Fruit fly (Drosophila melanogaster) whole organism, embryonic: ENCODE results near the gene CG16779.

Experiments used
- Asciz ChIP-seq: fragments of 200-800 bp; sonication (Bioruptor generic); optimal IDR thresholded peaks from 2 replicates; lab custom pipeline; 2017; ENCODE audit warnings: missing biosample characterization, mild to moderate bottlenecking, missing genetic modification characterization, missing genetic modification reagents
- Atf-2 ChIP-seq: fragments of 200-800 bp; sonication (Bioruptor generic); optimal IDR thresholded peaks from 2 replicates; lab custom pipeline; 2016; ENCODE audit warnings: missing biosample characterization, missing genetic modification characterization
- CG10147 ChIP-seq: fragments of 200-800 bp; sonication (Bioruptor generic); optimal IDR thresholded peaks from 2 replicates; lab custom pipeline; 2019; ENCODE audit warnings: missing biosample characterization, mild to moderate bottlenecking, missing genetic modification characterization, moderate library complexity
- CG10267 ChIP-seq: fragments of 200-800 bp; sonication (Bioruptor generic); optimal IDR thresholded peaks from 2 replicates; lab custom pipeline; 2018; ENCODE audit warnings: missing biosample characterization, mild to moderate bottlenecking, missing genetic modification characterization, moderate library complexity
- CG11560 ChIP-seq: fragments of 200-800 bp; sonication (Bioruptor generic); IDR thresholded peaks from 3 replicates; pipeline ENCODE4 v1.3.6; 2022; ENCODE audit warnings: missing biosample characterization, missing genetic modification characterization
- CG11695 ChIP-seq: fragments of 200-800 bp; sonication (Bioruptor generic); IDR thresholded peaks from 3 replicates; pipeline ENCODE4 v1.3.6; 2022; ENCODE audit warnings: missing biosample characterization, missing genetic modification characterization
- CG12236 ChIP-seq: fragments of 200-800 bp; sonication (Bioruptor generic); optimal IDR thresholded peaks from 2 replicates; lab custom pipeline; 2016; ENCODE audit warnings: missing biosample characterization, missing genetic modification characterization
- CG1233 ChIP-seq: fragments of 200-800 bp; sonication (Bioruptor generic); optimal IDR thresholded peaks from 4 replicates; lab custom pipeline; 2018; ENCODE audit warnings: missing biosample characterization, mild to moderate bottlenecking, missing genetic modification characterization
- CG12942 ChIP-seq: fragments of 200-800 bp; sonication (Bioruptor generic); optimal IDR thresholded peaks from 3 replicates; lab custom pipeline; 2016; ENCODE audit warnings: missing biosample characterization, missing genetic modification characterization
- CG17802 ChIP-seq: fragments of 200-800 bp; sonication (Bioruptor generic); optimal IDR thresholded peaks from 2 replicates; lab custom pipeline; 2018; ENCODE audit warnings: missing biosample characterization, mild to moderate bottlenecking, missing genetic modification characterization, moderate library complexity
- CG2129 ChIP-seq: fragments of 200-800 bp; sonication (Bioruptor generic); IDR thresholded peaks from 2 replicates; pipeline ENCODE4 v1.3.6; 2022; ENCODE audit warnings: missing biosample characterization, missing genetic modification characterization; ENCODE audit not compliant: partially characterized antibody
- CG2678 ChIP-seq: fragments of 200-800 bp; sonication (Bioruptor generic); optimal IDR thresholded peaks from 3 replicates; lab custom pipeline; 2019; ENCODE audit warnings: missing biosample characterization, mild to moderate bottlenecking, missing genetic modification characterization, moderate library complexity
- CG30431 ChIP-seq: fragments of 200-800 bp; sonication (Bioruptor generic); optimal IDR thresholded peaks from 2 replicates; lab custom pipeline; 2017; ENCODE audit warnings: missing biosample characterization, missing genetic modification characterization
- CG31224 ChIP-seq: fragments of 200-800 bp; sonication (Bioruptor generic); IDR thresholded peaks from 2 replicates; pipeline ENCODE4 v1.3.6; 2022; ENCODE audit warnings: missing biosample characterization, missing genetic modification characterization
- CG31388 ChIP-seq: fragments of 200-800 bp; sonication (Bioruptor generic); optimal IDR thresholded peaks from 2 replicates; lab custom pipeline; 2016; ENCODE audit warnings: missing biosample characterization, missing genetic modification characterization
- CG4328 ChIP-seq: fragments of 200-800 bp; sonication (Bioruptor generic); optimal IDR thresholded peaks from 3 replicates; lab custom pipeline; 2017; ENCODE audit warnings: missing biosample characterization, missing genetic modification reagents, missing genetic modification characterization
- CG4360 ChIP-seq: fragments of 200-800 bp; sonication (Bioruptor generic); IDR thresholded peaks from 2 replicates; pipeline ENCODE4 v1.3.6; 2022; ENCODE audit warnings: missing biosample characterization, missing genetic modification characterization
- CG5180 ChIP-seq: fragments of 200-800 bp; sonication (Bioruptor generic); optimal IDR thresholded peaks from 3 replicates; lab custom pipeline; 2017; ENCODE audit warnings: missing biosample characterization, missing genetic modification characterization, mild to moderate bottlenecking, moderate library complexity, missing genetic modification reagents
- CG5953 ChIP-seq: fragments of 200-800 bp; sonication (Bioruptor generic); IDR thresholded peaks from 2 replicates; pipeline ENCODE4 v1.3.6; 2022; ENCODE audit warnings: missing biosample characterization, missing genetic modification characterization
- CG6765 ChIP-seq: fragments of 200-800 bp; sonication (Bioruptor generic); optimal IDR thresholded peaks from 3 replicates; lab custom pipeline; 2017; ENCODE audit warnings: missing biosample characterization, mild to moderate bottlenecking, missing genetic modification characterization
- CG7357 ChIP-seq: fragments of 200-800 bp; sonication (Bioruptor generic); IDR thresholded peaks from 3 replicates; pipeline ENCODE4 v1.3.6; 2022; ENCODE audit warnings: missing biosample characterization, missing genetic modification characterization
- CG7963 ChIP-seq: fragments of 200-800 bp; sonication (Bioruptor generic); IDR thresholded peaks from 3 replicates; pipeline ENCODE4 v1.3.6; 2022; ENCODE audit warnings: missing biosample characterization, missing genetic modification characterization; ENCODE audit not compliant: partially characterized antibody
- CTCF ChIP-seq: fragments of 200-800 bp; sonication (Bioruptor generic); optimal IDR thresholded peaks from 2 replicates; lab custom pipeline; 2017; ENCODE audit warnings: missing biosample characterization, mild to moderate bottlenecking, missing genetic modification characterization, moderate library complexity
- Dad ChIP-seq: fragments of 200-800 bp; sonication (Bioruptor generic); optimal IDR thresholded peaks from 3 replicates; lab custom pipeline; 2016; ENCODE audit warnings: missing biosample characterization, missing genetic modification characterization
- Doc2 ChIP-seq: fragments of 200-800 bp; sonication (Bioruptor generic); IDR thresholded peaks from 2 replicates; pipeline ENCODE4 v1.3.6; 2022; ENCODE audit warnings: missing biosample characterization, missing genetic modification characterization
- Dref ChIP-seq: fragments of 200-800 bp; sonication (Bioruptor generic); IDR thresholded peaks from 2 replicates; pipeline ENCODE4 v1.3.6; 2022; ENCODE audit warnings: missing biosample characterization, missing genetic modification characterization
- Ets97D ChIP-seq: fragments of 200-800 bp; sonication (Bioruptor generic); optimal IDR thresholded peaks from 3 replicates; lab custom pipeline; 2016; ENCODE audit warnings: missing biosample characterization, missing genetic modification characterization
- HmgD ChIP-seq: fragments of 200-800 bp; sonication (Bioruptor generic); optimal IDR thresholded peaks from 3 replicates; lab custom pipeline; 2016; ENCODE audit warnings: missing biosample characterization, missing genetic modification characterization
- MBD-R2 ChIP-seq: fragments of 200-800 bp; sonication (Bioruptor generic); IDR thresholded peaks from 2 replicates; pipeline ENCODE4 v1.3.6; 2022; ENCODE audit warnings: missing biosample characterization, missing genetic modification characterization
- Max ChIP-seq: fragments of 200-800 bp; sonication (Bioruptor generic); optimal IDR thresholded peaks from 2 replicates; lab custom pipeline; 2016; ENCODE audit warnings: missing biosample characterization, mild to moderate bottlenecking, missing genetic modification characterization
- PHDP ChIP-seq: fragments of 200-800 bp; sonication (Bioruptor generic); optimal IDR thresholded peaks from 3 replicates; lab custom pipeline; 2018; ENCODE audit warnings: missing biosample characterization, mild to moderate bottlenecking, missing genetic modification characterization, moderate library complexity
- Scr ChIP-seq: fragments of 200-800 bp; sonication (Bioruptor generic); IDR thresholded peaks from 2 replicates; pipeline ENCODE4 v1.3.6; 2022; ENCODE audit warnings: missing biosample characterization, missing genetic modification characterization; ENCODE audit not compliant: partially characterized antibody
- Ssrp ChIP-seq: fragments of 200-800 bp; sonication (Bioruptor generic); optimal IDR thresholded peaks from 2 replicates; lab custom pipeline; 2018; ENCODE audit warnings: missing biosample characterization, mild to moderate bottlenecking, missing genetic modification characterization, moderate library complexity
- ase ChIP-seq: fragments of 200-800 bp; sonication (Bioruptor generic); IDR thresholded peaks from 3 replicates; pipeline ENCODE4 v1.3.6; 2022; ENCODE audit warnings: missing biosample characterization, missing genetic modification characterization
- crp ChIP-seq, 2 experiments: fragments of 200-800 bp; sonication (Bioruptor generic); optimal IDR thresholded peaks; 2 replicates in 1 of 2; 3 replicates in 1 of 2; lab custom pipeline; 2017; ENCODE audit warnings: missing biosample characterization in 2 of 2, missing genetic modification characterization in 2 of 2, mild to moderate bottlenecking in 1 of 2, moderate library complexity in 1 of 2
- eyg ChIP-seq: fragments of 200-800 bp; sonication (Bioruptor generic); optimal IDR thresholded peaks from 3 replicates; lab custom pipeline; 2016; ENCODE audit warnings: missing biosample characterization, missing genetic modification characterization
- fd96Cb ChIP-seq: fragments of 200-800 bp; sonication (Bioruptor generic); optimal IDR thresholded peaks from 2 replicates; lab custom pipeline; 2018; ENCODE audit warnings: missing biosample characterization, mild to moderate bottlenecking, missing genetic modification characterization, moderate library complexity
- gt ChIP-seq: fragments of 200-800 bp; sonication (Bioruptor generic); IDR thresholded peaks from 2 replicates; pipeline ENCODE4 v1.3.6; 2022; ENCODE audit warnings: missing biosample characterization, missing genetic modification characterization
- lab ChIP-seq: fragments of 200-800 bp; sonication (Bioruptor generic); optimal IDR thresholded peaks from 3 replicates; lab custom pipeline; 2017; ENCODE audit warnings: missing biosample characterization, missing genetic modification characterization, mild to moderate bottlenecking, moderate library complexity, missing genetic modification reagents
- mld ChIP-seq: fragments of 200-800 bp; sonication (Bioruptor generic); IDR thresholded peaks from 3 replicates; pipeline ENCODE4 v1.3.6; 2022; ENCODE audit warnings: missing biosample characterization, missing genetic modification characterization; ENCODE audit not compliant: partially characterized antibody
- otp ChIP-seq: fragments of 200-800 bp; sonication (Bioruptor generic); IDR thresholded peaks from 3 replicates; pipeline ENCODE4, ENCODE4 v1.3.6; 2022; ENCODE audit warnings: missing biosample characterization, missing genetic modification characterization
- pfk ChIP-seq: fragments of 200-800 bp; sonication (Bioruptor generic); optimal IDR thresholded peaks from 2 replicates; lab custom pipeline; 2018; ENCODE audit warnings: missing biosample characterization, mild to moderate bottlenecking, missing genetic modification characterization, moderate library complexity
- pum ChIP-seq: fragments of 200-800 bp; sonication (Bioruptor generic); optimal IDR thresholded peaks from 2 replicates; lab custom pipeline; 2016; ENCODE audit warnings: missing biosample characterization, missing genetic modification characterization
- pzg ChIP-seq: fragments of 200-800 bp; sonication (Bioruptor generic); optimal IDR thresholded peaks from 3 replicates; lab custom pipeline; 2018; ENCODE audit warnings: missing biosample characterization, mild to moderate bottlenecking, missing genetic modification characterization, moderate library complexity
- schlank ChIP-seq: fragments of 200-800 bp; sonication (Bioruptor generic); optimal IDR thresholded peaks from 2 replicates; lab custom pipeline; 2018; ENCODE audit warnings: missing biosample characterization, mild to moderate bottlenecking, missing genetic modification characterization
- slp2 ChIP-seq: fragments of 200-800 bp; sonication (Bioruptor generic); optimal IDR thresholded peaks from 2 replicates; lab custom pipeline; 2016; ENCODE audit warnings: missing biosample characterization, missing genetic modification characterization
- sna ChIP-seq: fragments of 200-800 bp; sonication (Bioruptor generic); IDR thresholded peaks from 2 replicates; pipeline ENCODE4 v1.3.6; 2022; ENCODE audit warnings: missing biosample characterization, missing genetic modification characterization; ENCODE audit not compliant: partially characterized antibody
- ssp ChIP-seq: fragments of 200-800 bp; sonication (Bioruptor generic); IDR thresholded peaks from 2 replicates; pipeline ENCODE4 v1.3.6; 2022; ENCODE audit warnings: missing biosample characterization, missing genetic modification characterization
- stwl ChIP-seq: fragments of 200-800 bp; sonication (Bioruptor generic); optimal IDR thresholded peaks from 3 replicates; lab custom pipeline; 2018; ENCODE audit warnings: missing biosample characterization, mild to moderate bottlenecking, missing genetic modification characterization, moderate library complexity
- tap ChIP-seq: fragments of 200-800 bp; optimal IDR thresholded peaks from 3 replicates; lab custom pipeline; 2019; ENCODE audit warnings: missing biosample characterization, mild to moderate bottlenecking, missing genetic modification characterization, moderate library complexity
- zfh1 ChIP-seq: fragments of 200-800 bp; sonication (Bioruptor generic); IDR thresholded peaks from 3 replicates; pipeline ENCODE4 v1.3.6; 2022; ENCODE audit warnings: missing biosample characterization, missing genetic modification characterization

Gene CG16779

dm6 chr3R:9496748-9497147, 3.3 kb upstream of the CG16779 start (continued):
- peak; percentile 42; the same call in 2 of the 3 replicates for TF ChIP-seq CG7963 (GFP tag; lab: Robert Waterston, UW)
- peak; percentile 17 for TF ChIP-seq Max (GFP tag; lab: Kevin White, UChicago)
- peak; percentile 58 for TF ChIP-seq schlank (tag; lab: Kevin White, UChicago)
- TF ChIP-seq Ets97D: peak; percentile 99
- TF ChIP-seq zfh1 (GFP tag; lab: Robert Waterston, UW): peak; percentile 54; the same call in 1 of the 3 replicates
- peak; percentile 36 for TF ChIP-seq MBD-R2 (GFP tag; lab: Robert Waterston, UW)
- peak; percentile 75; the same call in 2 of the 3 replicates for TF ChIP-seq CG11560 (tag; lab: Robert Waterston, UW)
- TF ChIP-seq pum (GFP tag; lab: Kevin White, UChicago): peak; percentile 70
- TF ChIP-seq pzg: peak; percentile 99
- TF ChIP-seq fd96Cb (tag; lab: Kevin White, UChicago): no peak
- peak in 1 of 2 experiments; percentile 3 for TF ChIP-seq crp (GFP tag; optimal IDR thresholded peaks at IDR 0.05; lab: Kevin White, UChicago)
- TF ChIP-seq CG17802 (tag; lab: Kevin White, UChicago): peak; percentile 52
- TF ChIP-seq slp2 (GFP tag; lab: Kevin White, UChicago): peak; percentile 4
- TF ChIP-seq CG4360 (GFP tag; lab: Robert Waterston, UW): no peak
- peak; percentile 81 for TF ChIP-seq Dad (GFP tag; lab: Kevin White, UChicago)
- TF ChIP-seq Atf-2 (GFP tag; lab: Kevin White, UChicago): peak; percentile 39
- TF ChIP-seq CG31388 (GFP tag; lab: Kevin White, UChicago): no peak
- TF ChIP-seq CG10267 (tag; lab: Kevin White, UChicago): peak; percentile 99
- no peak; the same call in 1 of the 2 replicates for TF ChIP-seq CG31224 (GFP tag; lab: Robert Waterston, UW)
- TF ChIP-seq CG1233 (GFP tag; lab: Kevin White, UChicago): peak; percentile 80
- TF ChIP-seq Ssrp (tag; lab: Kevin White, UChicago): peak; percentile 7
- peak; percentile 81 for TF ChIP-seq HmgD (GFP tag; lab: Kevin White, UChicago)
- peak; percentile 74 for TF ChIP-seq CG12942 (GFP tag; lab: Kevin White, UChicago)
- no peak for TF ChIP-seq CG5953 (GFP tag; lab: Robert Waterston, UW)
- TF ChIP-seq CG10147 (GFP tag; lab: Kevin White, UChicago): peak; percentile 62
- no peak for TF ChIP-seq CG7357
- TF ChIP-seq CG5180 (GFP tag; lab: Kevin White, UChicago): no peak
- TF ChIP-seq stwl: peak; percentile 80
- peak; percentile 48; the same call in 1 of the 2 replicates for TF ChIP-seq Scr (GFP tag; lab: Robert Waterston, UW)
- TF ChIP-seq Asciz (GFP tag; lab: Kevin White, UChicago): no peak
- peak; percentile 98 for TF ChIP-seq Dref (GFP tag; lab: Robert Waterston, UW)
- no peak for TF ChIP-seq CG2129
- no peak for TF ChIP-seq gt
- peak; percentile 40 for TF ChIP-seq CG6765 (GFP tag; lab: Kevin White, UChicago)
- peak; percentile 58 for TF ChIP-seq PHDP (tag; lab: Kevin White, UChicago)
- peak; percentile 53 for TF ChIP-seq CTCF (GFP tag; lab: Kevin White, UChicago)
- TF ChIP-seq Doc2 (GFP tag; lab: Robert Waterston, UW): no peak
- peak; percentile 36; the same call in 1 of the 3 replicates for TF ChIP-seq mld (GFP tag; lab: Robert Waterston, UW)
- peak; percentile 70 for TF ChIP-seq sna (GFP tag; lab: Robert Waterston, UW)
- TF ChIP-seq ase (GFP tag; lab: Robert Waterston, UW): no peak
- peak; percentile 80 for TF ChIP-seq eyg (GFP tag; lab: Kevin White, UChicago)
- TF ChIP-seq CG2678 (tag; lab: Kevin White, UChicago): peak; percentile 70
- peak; percentile 36 for TF ChIP-seq CG4328 (GFP tag; lab: Kevin White, UChicago)
- TF ChIP-seq CG11695 (GFP tag; lab: Robert Waterston, UW): no peak
- TF ChIP-seq CG30431: no peak
- no peak for TF ChIP-seq tap (tag; lab: Kevin White, UChicago)
- no peak for TF ChIP-seq otp (GFP tag; lab: Robert Waterston, UW)
- peak; percentile 70 for TF ChIP-seq lab (GFP tag; lab: Kevin White, UChicago)
- peak; percentile 62 for TF ChIP-seq pfk (GFP tag; lab: Kevin White, UChicago)
- TF ChIP-seq ssp (GFP tag; lab: Robert Waterston, UW): peak; percentile 66
- peak; percentile 12 for TF ChIP-seq CG12236 (GFP tag; lab: Kevin White, UChicago)
